Worm (Caenorhabditis elegans) whole organism, early embryonic: ENCODE results near the gene Y39H10A.1.

Experiments used
- F13C5.2 ChIP-seq: sonication (generic microtip); optimal IDR thresholded peaks from 2 replicates; lab custom pipeline; 2017; ENCODE audit warnings: mild to moderate bottlenecking, missing genetic modification characterization, inconsistent platforms, missing compliant biosample characterization
- aly-1 ChIP-seq: sonication (generic microtip); optimal IDR thresholded peaks from 2 replicates; lab custom pipeline; 2016; ENCODE audit warnings: missing genetic modification characterization, missing compliant biosample characterization
- ama-1 ChIP-seq: fragments of 150-350 bp; optimal IDR thresholded peaks from 2 replicates; lab custom pipeline; 2014
- ceh-13 ChIP-seq: fragments of 200-800 bp; sonication (Bioruptor generic); optimal IDR thresholded peaks from 2 replicates; lab custom pipeline; 2018; ENCODE audit warnings: mild to moderate bottlenecking, missing genetic modification characterization, missing compliant biosample characterization
- ceh-36 ChIP-seq: sonication (generic microtip); optimal IDR thresholded peaks from 2 replicates; lab custom pipeline; 2016; ENCODE audit warnings: missing genetic modification characterization, inconsistent platforms, missing compliant biosample characterization
- ets-7 ChIP-seq: sonication (generic microtip); optimal IDR thresholded peaks from 2 replicates; lab custom pipeline; 2016; ENCODE audit warnings: missing genotype, missing genetic modification characterization, missing compliant biosample characterization
- flt-1 ChIP-seq: fragments of 200-800 bp; sonication (Bioruptor generic); IDR thresholded peaks from 2 replicates; pipeline ENCODE4 v1.3.6; 2022; ENCODE audit warnings: missing genetic modification characterization, missing compliant biosample characterization
- hmbx-1 ChIP-seq: sonication (generic microtip); optimal IDR thresholded peaks from 2 replicates; lab custom pipeline; 2016; ENCODE audit warnings: mild to moderate bottlenecking, missing genetic modification characterization, missing compliant biosample characterization
- hmg-4 ChIP-seq: fragments of 200-800 bp; sonication (Bioruptor generic); optimal IDR thresholded peaks from 2 replicates; lab custom pipeline; 2018; ENCODE audit warnings: mild to moderate bottlenecking, missing genetic modification characterization, missing compliant biosample characterization
- hnd-1 ChIP-seq: sonication (generic microtip); optimal IDR thresholded peaks from 2 replicates; lab custom pipeline; 2016; ENCODE audit warnings: missing genetic modification characterization, missing compliant biosample characterization
- pes-1 ChIP-seq: fragments of 200-800 bp; sonication (Bioruptor generic); IDR thresholded peaks from 2 replicates; pipeline ENCODE4 v1.3.6; 2022; ENCODE audit warnings: missing genetic modification reagents, missing genetic modification characterization, missing compliant biosample characterization
- scrt-1 ChIP-seq: fragments of 200-800 bp; sonication (Bioruptor generic); IDR thresholded peaks from 2 replicates; pipeline ENCODE4 v1.3.6; 2022; ENCODE audit warnings: missing genetic modification characterization, missing compliant biosample characterization
- sea-1 ChIP-seq: fragments of 200-800 bp; sonication (Bioruptor generic); conservative IDR thresholded peaks from 2 replicates; pipeline ENCODE4 v1.3.6; 2022; ENCODE audit warnings: missing genetic modification characterization, missing compliant biosample characterization
- tbx-11 ChIP-seq: fragments of 200-800 bp; sonication (Bioruptor generic); IDR thresholded peaks from 2 replicates; pipeline ENCODE4 v1.3.6; 2022; ENCODE audit warnings: missing genetic modification characterization, missing compliant biosample characterization
- tbx-37 ChIP-seq: fragments of 200-800 bp; sonication (Bioruptor generic); conservative IDR thresholded peaks from 2 replicates; pipeline ENCODE4 v1.3.6; 2022; ENCODE audit warnings: missing genetic modification reagents, missing genetic modification characterization, missing compliant biosample characterization
- tra-4 ChIP-seq: sonication (generic microtip); optimal IDR thresholded peaks from 2 replicates; lab custom pipeline; 2017; ENCODE audit warnings: missing genetic modification characterization, missing compliant biosample characterization

Y39H10A.1 gene

DNA sequence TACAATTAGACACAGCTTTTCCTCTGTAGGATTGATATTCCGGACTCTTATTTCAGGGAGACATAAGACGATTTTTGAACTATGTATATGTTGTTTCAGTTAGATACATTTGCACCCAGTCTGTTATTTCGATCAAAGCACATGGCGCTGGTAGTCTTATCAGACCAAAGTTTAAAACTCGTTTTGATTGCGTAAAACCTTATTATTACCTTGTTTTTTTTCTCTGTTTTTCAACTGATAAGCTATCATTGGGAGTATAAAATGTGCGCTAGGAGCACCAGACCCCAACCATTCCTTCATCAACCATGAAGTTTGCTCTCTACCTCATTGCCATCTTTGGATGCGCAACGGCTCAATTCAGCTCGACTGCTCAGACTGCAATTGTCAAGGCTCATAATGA, 45.3 kb downstream of the Y39H10A.1 start, which contains the start of gene scl-12:
Gene scl-12 (plus strand): TSS at position 301 of the 400 bp plus-strand sequence.
- TF ChIP-seq hnd-1 (tag; lab: Kevin White, UChicago) (no peak), flt-1 (no peak), ets-7 (tag; lab: Kevin White, UChicago) (no peak), ceh-13 (GFP tag; lab: Kevin White, UChicago) (no peak), pes-1 (no peak)

- TF ChIP-seq tbx-11 (no peak), hmg-4 (GFP tag; lab: Kevin White, UChicago) (no peak), tbx-37 (GFP tag; lab: Robert Waterston, UW) (no peak), F13C5.2 (tag; lab: Kevin White, UChicago) (no peak), ceh-13 (GFP tag; lab: Kevin White, UChicago) (no peak), scrt-1 (GFP tag; lab: Robert Waterston, UW) (no peak), hmbx-1 (tag; lab: Kevin White, UChicago) (no peak), tra-4 (no peak), aly-1 (tag; lab: Kevin White, UChicago) (no peak), ets-7 (tag; lab: Kevin White, UChicago) (no peak), ama-1 (lab: Kevin White, UChicago) (no peak), ceh-36 (tag; lab: Kevin White, UChicago) (no peak)
Measured at ce11 chrV:3814009-3814408, 47.0 kb downstream of the Y39H10A.1 start.

DNA sequence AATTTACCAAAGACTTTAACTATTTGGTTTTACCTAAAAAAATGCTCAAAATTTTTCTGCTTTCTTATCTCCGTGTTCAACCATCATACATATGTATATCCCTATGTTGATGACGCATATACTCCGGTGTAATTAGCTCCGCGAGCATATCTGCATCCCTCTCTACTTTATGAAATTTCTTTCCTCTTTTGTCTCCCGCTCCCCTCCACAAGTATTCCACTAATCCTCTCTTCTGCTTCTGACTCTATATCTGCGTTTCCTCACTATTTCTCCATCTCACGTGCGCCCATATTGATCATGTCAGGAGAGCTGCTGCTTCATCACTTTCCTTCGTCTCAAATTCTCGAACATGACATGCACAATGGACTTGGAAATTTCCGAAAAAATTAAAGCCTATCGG, 47.9 kb downstream of the Y39H10A.1 start, which contains the start of gene H10D18.1:
Gene H10D18.1 (plus strand): TSS at position 277 of the 400 bp plus-strand sequence.
- TF ChIP-seq flt-1 (no peak), aly-1 (tag; lab: Kevin White, UChicago) (no peak), ceh-36 (tag; lab: Kevin White, UChicago) (no peak), tra-4 (no peak), sea-1 (GFP tag; lab: Robert Waterston, UW) (no peak), tbx-11 (no peak), ceh-13 (GFP tag; lab: Kevin White, UChicago) (no peak), hmg-4 (GFP tag; lab: Kevin White, UChicago) (no peak), hmbx-1 (tag; lab: Kevin White, UChicago) (no peak), hnd-1 (tag; lab: Kevin White, UChicago) (no peak)
